Worm (Caenorhabditis elegans): ENCODE data around the gene evl-20.

- TF ChIP-seq ceh-16 (tag; optimal IDR thresholded peaks at IDR 0.05) (no peak), ceh-82 (tag; optimal IDR thresholded peaks at IDR 0.05) (no peak), unc-62 (GFP tag; optimal IDR thresholded peaks at IDR 0.05) (no peak), lin-39 (tag; optimal IDR thresholded peaks at IDR 0.05) (peak; percentile 39), nhr-28 (tag; optimal IDR thresholded peaks at IDR 0.05) (no peak), skn-1 (tag; optimal IDR thresholded peaks at IDR 0.05) (peak; percentile 13), nfya-1 (tag; optimal IDR thresholded peaks at IDR 0.05; ENCODE audit: insufficient read depth) (peak; percentile 46), ama-1 (optimal IDR thresholded peaks at IDR 0.05) (no peak), fkh-10 (GFP tag; optimal IDR thresholded peaks at IDR 0.05) (no peak), nhr-76 (tag; optimal IDR thresholded peaks at IDR 0.05) (no peak), ztf-4 (tag; optimal IDR thresholded peaks at IDR 0.05) (no peak), egl-27 (tag; optimal IDR thresholded peaks at IDR 0.05) (no peak), elt-1 (tag; optimal IDR thresholded peaks at IDR 0.05) (no peak), ztf-11 (tag; optimal IDR thresholded peaks at IDR 0.05) (no peak)
Observed at ce11 chrII:8483124-8483792, 39.2 kb downstream of the evl-20 start.

Data from whole organism, L3 larva.